Worm (Caenorhabditis elegans) whole organism, dauer: ENCODE data around the gene dhhc-1.

Experiments
- unc-62 ChIP-seq: sonication (generic microtip); optimal IDR thresholded peaks from 2 replicates; lab custom pipeline; 2017; ENCODE audit warnings: missing biosample characterization, missing genetic modification reagents, missing genetic modification characterization

Gene dhhc-1

DNA sequence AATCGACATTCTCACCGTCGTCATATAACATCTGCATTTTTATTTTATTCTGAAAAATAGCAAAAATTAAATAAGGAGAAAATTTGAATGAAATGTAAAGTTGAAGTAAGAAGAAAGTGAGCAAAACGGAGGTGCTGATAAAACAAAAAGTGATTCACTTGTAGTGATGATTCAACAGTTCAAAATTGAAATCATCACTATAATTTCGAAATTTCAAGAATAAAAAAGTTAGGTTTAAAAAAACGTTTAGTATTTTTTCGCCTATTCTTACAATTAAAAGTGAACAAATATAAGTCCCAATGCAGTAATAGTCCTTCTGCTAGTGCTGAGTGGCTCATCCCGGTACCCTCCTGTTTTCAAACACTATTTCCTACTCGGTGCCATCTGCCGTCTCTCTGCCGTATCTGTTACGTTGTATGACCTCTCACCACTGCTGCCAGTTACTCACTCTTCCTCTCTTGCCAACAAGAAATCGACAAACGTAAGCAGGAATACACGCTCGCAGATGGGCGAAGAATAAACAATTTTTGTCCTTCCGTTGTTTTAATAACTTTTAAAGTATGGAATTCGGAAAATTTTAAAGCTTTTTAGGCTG, at the start of gene dhhc-1:
TSS of gene dhhc-1 (minus strand) at position 51 of the 595 bp plus-strand sequence.
- no peak for TF ChIP-seq unc-62

DNA sequence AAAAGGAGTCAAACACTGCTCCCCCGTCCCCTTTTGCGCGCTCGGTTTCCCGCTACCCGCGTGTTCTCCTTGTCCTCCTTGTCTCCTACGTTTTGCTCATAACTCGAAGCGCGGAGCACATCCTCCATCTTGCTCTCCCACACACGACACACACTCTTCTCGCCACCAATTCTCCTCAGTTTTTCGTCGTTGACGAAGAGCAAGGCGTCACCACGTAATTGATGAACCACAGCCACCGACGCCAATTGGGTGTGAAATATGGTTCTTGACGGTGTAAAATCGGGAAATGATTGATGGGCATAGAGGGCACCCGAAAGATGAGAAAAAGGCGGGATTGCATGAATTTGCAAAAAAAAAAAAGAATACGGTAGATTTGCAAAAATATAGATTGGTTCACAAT, 48.6 kb upstream of the dhhc-1 start:
- no peak for TF ChIP-seq unc-62

DNA sequence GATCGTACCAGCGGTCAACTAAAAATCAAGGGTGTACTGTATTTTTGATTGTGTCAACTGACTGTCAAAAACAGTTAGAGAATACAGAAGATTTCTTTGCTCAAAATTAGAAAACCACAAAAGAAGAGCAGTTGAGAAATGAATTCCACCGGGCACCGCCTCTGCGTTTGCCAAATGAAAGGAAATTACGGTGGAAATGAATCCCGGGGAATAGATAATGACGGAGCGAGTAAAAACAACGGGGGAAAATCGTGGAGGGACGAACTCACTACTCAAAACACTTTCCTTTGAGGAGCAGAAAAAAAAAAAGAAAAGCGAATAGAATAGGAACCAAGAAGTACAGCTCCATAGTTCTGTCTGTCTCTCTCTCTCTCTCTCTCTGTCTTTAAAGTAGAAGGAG, 48.2 kb upstream of the dhhc-1 start:
- no peak for TF ChIP-seq unc-62

DNA sequence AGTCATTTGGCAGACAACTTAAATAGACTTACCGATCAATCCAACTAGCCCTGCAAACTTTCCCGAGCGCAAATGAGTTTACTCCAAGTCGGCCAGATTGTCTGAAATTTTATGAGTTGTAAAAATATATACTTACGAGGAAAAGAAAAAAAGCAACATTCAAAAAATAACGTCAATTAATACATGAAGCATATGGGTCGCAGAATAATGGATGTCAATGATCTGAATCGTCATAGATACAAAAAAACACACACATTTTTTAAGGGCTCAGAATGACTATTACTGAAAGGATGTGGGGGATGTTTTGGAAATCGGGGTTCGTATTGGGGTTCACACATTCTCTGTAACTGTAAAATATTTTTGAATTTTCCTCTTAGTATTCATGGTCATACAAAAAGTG, 47.4 kb upstream of the dhhc-1 start, which contains the start of gene unc-7:
TSS of gene unc-7 (minus strand) at position 101 of the 400 bp plus-strand sequence.
- TF ChIP-seq unc-62 = no peak

DNA sequence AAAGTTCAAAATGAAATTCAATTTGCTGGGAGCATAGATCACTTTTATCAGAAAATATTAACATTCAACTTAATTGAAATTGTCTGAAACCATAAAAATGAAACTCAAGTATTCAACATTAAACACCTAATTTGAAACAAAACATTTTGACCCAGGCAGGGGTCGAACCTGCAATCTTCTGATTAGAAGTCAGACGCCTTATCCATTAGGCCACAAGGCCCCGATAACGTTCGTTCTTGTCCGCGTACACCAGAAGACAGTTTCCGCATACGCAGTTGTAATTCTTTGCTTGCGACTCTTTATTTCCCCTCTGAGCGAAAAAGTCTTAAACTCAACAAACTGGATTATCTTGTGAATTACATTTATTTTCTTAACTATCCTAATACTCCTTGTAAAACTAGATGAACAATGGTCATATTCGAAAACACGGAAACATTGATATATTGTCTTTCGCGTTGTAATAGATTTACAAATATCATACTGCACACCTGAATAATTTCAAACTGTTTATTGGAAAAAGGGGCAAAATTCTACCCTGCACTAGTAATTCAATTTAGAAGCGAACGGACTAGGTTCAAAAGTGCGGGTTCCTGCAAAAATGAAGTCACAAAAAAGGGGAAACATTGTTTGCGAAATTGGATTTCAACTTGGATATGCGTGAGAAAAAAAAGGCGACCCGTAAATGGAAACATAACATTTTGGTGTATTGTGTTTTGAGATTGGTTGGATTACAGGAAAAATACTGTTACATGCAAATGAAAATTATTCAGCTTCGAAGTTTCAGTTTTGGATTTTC, 46.4 kb upstream of the dhhc-1 start:
- TF ChIP-seq unc-62 = no peak

DNA sequence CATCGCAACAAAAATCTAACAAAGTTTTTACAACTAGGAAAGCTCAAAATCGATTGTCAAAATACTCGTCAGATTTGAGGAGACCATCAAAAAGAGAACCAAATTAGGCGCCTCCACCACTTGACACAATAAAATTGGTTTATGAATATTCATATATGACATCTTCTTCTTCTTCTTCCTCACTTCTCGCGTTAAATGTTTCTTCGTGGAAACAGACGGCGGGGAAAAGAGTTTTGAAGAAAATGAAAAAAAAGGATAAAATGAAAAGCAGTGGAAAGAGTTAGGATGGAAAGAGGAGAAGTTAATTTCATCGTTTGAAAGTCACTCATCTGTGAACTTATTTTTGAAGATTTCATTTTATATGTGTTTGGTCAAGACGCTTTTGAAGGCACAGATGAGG, 34.7 kb upstream of the dhhc-1 start:
- TF ChIP-seq unc-62 = no peak

DNA sequence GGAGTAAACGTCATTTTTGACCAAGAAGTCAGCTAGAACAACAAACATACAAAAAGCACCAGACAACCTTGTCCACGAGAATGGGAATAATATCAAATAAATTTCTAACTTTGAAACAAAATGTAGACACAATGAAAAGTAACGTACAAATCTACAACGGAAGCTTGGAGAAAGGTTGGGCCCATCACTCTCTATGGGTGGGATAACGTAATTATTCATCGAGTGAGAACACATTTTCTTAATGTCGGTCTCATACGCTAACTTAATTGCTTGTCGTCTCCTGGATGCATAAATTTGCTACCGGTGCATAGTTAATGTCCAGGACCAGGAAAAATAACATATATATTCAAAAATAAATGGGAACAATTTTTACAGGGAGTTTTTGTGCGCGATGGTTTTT, 33.0 kb upstream of the dhhc-1 start:
- no peak for TF ChIP-seq unc-62

DNA sequence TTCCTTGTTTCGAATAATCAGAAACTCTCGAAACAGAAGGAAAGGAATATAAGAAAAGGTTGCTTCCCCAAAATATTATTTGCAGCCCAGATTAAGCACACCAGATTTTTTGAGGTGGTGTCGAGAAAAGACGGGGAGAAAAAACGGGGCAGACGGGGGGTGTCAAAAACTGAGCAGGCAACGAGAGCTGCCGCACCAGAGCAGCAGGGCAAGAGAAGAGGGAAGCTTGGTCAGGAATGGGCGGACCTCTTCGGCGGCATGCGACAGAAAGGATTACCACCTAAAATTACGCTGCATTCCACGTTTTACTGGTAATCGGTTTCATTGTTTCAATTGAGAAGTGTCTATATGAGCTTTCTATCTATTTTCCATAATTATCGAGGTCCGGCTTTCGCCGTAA, 31.9 kb upstream of the dhhc-1 start:
- TF ChIP-seq unc-62 = no peak

DNA sequence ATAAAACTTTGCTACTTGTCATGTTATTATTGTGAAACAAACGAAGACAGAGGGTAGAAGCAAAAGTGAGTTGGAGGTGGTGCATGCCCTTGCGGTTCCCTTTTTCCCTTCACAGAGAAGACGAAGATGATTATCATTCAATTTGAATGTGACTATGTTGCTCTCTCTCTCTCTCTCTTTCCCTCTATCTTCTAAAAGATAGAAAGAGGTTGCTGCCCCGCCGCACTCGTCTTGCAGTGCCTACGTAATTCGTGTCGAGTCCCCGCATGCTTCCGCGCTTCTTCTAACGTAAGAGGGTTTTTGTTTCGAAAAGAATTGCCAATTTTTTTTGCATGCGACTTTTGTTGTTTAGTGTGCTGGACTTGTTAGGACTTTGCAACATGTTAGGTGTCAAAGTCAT, 28.0 kb upstream of the dhhc-1 start:
- TF ChIP-seq unc-62 = no peak

DNA sequence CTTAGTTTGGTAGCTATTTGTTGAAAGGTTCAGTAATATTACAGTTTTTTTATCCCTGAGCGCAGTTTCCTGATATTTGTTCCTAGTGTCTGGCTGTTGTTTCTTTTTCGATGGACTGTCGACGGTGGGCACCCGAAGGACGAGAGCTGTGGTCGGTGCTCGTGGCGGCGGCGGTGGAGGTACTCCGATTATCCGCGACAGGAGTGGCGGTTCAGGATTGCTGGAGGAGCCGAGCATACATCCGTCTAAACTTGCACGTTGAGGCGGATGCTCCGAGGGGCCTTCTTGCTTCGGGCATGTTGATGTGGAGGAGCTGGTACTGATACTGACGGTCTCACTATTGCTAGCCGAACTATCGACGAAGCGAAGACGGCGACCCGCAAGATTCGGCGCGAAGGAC, 27.1 kb upstream of the dhhc-1 start:
- no peak for TF ChIP-seq unc-62

DNA sequence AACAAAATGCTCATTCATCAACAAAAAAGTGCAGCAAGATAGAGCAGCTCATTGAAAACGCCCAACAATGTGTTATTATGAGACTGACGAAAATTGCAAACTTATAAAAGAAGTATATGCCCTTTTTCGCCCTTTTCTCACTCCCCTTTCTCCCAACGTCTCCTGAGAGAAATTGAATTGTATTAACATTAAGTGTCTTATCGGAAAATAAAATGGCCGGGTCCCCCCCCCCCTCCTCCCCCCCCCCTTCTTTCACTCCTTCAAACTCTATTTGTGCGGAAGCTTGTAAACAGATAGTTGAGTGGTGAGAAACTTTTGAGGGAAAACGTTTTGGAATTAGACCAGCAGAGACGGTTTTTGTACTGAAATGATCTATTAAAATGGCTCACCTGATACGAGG, 26.5 kb upstream of the dhhc-1 start:
- TF ChIP-seq unc-62 = no peak

DNA sequence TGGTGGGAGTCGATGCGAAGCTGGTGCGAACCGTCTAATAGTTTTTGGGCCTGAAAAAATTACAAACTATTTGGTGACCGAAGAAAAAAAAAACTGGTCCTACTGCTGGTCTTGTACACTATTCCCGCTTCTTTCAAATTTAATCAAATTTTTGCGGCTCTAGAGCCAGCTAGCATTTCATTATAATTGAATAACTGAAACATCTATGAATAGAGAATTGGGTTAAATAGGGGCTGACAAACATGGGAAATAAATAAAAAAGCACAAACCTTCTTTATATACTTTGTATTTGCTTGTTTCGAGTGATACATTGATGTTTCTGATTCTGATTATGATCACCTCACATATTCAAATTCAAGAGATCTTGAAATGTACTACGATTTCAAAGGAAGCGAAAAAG, 24.9 kb upstream of the dhhc-1 start:
- no peak for TF ChIP-seq unc-62

DNA sequence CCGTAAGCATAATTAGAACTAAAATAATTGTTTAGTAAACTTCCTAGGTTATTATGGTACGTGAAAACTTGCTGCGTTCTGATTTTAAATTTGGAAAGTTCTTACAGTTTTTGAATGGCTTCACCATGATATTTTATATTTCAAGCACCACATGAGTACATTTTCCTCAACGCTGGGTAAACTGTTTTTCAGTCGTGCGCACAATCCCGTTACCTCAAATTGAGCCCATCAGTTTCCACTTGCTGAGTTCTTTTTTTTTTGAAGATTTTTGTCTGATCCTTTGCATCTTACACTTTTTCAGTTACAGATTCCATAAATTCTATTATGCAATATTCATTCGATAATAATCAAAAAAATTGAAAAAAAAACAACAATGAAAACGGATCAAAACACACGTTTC, 20.3 kb upstream of the dhhc-1 start:
- TF ChIP-seq unc-62 = no peak

DNA sequence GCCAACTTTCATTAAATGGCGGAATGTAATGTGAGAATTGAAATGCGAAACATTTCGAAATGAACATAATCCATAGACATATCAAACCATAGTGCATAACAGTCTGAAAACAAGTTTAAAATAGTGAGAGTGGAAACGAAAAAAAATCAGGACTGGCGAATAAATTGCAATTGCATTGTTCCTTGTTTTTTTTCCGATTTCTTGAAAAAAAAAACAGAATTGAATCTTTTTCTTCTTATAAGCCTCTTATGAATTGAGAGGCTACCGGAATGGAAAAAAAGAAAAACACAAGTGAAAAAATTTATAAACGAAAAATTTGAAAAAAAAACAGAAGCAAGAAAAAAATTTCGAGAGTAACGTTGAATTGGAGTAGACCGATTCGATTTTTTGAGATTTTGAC, 16.3 kb upstream of the dhhc-1 start, which contains the start of gene R07D5.2:
TSS of gene R07D5.2 (minus strand) at position 101 of the 400 bp plus-strand sequence.
- no peak for TF ChIP-seq unc-62

DNA sequence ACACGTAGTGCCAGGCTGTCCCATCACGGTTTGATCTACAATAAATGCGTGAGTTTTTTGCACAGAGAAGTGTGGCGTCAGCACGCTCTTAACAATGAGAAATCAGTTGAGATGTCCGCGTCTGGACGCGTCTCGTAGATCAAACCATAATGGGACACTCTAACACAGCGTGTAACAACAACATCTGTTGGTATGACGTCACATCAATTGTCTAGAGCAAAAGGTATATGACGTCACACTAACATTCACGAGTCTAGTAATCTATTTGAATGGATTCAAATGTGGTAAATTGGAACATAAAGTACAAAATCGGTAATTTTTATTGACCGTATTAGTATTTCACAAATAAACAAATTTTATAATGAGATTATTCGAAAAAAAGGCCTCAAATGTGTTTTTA, 15.5 kb upstream of the dhhc-1 start:
- no peak for TF ChIP-seq unc-62

DNA sequence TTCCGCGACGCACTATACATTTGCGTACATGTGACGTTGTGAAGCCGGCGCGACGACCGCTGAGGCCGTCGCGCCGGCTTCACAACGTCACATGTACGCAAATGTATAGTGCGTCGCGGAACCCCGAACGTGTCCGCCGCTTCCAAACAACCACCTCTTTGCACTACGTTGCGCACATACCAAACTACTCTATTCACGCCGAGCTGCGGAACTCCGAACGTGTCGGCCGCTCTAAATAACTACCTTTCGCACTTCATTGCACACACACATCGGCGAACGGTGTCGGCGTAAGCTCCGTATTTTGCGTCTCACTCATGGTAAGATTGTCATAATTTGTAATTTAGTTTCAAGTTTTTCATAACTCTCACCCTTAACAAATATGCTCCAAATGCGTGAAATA, 12.0 kb upstream of the dhhc-1 start:
- no peak for TF ChIP-seq unc-62

DNA sequence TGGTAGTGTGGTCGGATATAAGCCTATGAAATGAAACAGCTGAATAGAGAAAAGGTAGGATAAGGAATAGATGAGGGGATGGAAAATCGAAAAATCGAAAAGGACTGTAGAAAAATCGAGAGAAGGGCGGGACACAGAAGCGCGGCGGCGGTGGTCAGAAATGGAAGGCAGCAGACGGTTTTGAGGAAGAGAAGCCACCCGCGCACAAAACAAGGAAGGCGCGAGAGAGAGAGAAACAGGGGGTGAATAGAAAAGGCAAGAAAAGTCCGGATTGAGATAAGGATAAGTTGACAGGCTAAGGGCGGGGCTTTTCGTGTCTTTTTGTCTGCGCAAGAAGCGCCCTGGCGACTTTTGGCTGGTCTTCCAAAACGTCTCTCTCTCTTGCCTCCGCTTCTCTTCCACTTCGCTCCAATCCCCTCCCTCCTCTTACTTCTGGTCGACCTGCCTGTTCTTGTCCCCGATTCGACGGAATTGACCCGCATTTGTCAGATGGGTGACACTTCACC, 7.6 kb upstream of the dhhc-1 start, which contains the start of gene mlt-9:
TSS of gene mlt-9 (minus strand) at position 51 of the 506 bp plus-strand sequence.
- TF ChIP-seq unc-62 = no peak

DNA sequence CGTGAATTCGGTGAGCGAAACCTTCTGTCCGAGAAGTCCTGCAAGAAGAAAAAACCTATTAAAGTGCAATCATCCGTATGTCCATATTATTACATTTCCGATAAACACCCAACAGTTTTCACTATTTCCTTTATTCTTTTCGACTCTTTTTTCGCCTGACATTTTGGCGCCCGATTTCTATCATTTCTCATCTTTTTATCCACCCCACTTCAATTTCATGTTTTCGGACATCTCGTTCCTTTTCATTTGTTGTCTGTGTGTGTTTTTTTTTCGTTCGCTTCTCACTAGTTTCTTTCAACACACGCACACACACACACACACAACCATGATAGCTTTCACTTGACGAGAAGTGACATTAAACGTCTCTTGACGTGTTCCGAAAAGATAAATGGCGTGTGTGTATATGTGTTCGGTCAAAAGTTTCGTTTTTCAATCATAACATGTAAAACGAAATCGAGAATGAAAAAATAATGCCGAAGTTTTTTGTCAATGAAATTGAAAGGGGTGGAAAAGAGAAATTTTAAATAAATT, 4.8 kb upstream of the dhhc-1 start:
- no peak for TF ChIP-seq unc-62
